Worm (Caenorhabditis elegans): Measurements from ENCODE around the gene C39D10.2.

ce11 chrX:7915616-7916015 is 26.6 kb downstream of the C39D10.2 start:
- TF ChIP-seq ztf-11 (tag; optimal IDR thresholded peaks at IDR 0.05) (no peak), aly-2 (tag; optimal IDR thresholded peaks at IDR 0.05) (no peak), pha-4 (tag; optimal IDR thresholded peaks at IDR 0.05) (no peak), ceh-16 (tag; optimal IDR thresholded peaks at IDR 0.05) (no peak), nhr-237 (tag; optimal IDR thresholded peaks at IDR 0.05) (no peak), unc-39 (tag; optimal IDR thresholded peaks at IDR 0.05) (no peak), ama-1 (optimal IDR thresholded peaks at IDR 0.05) (no peak)
